Worm (Caenorhabditis elegans) whole organism, midembryonic: ENCODE results near the gene srab-1.

ENCODE experiments used
- flt-1 ChIP-seq: fragments of 200-800 bp; sonication (Bioruptor generic); IDR thresholded peaks from 2 replicates; pipeline ENCODE4 v1.3.6; 2022; ENCODE audit warnings: missing genetic modification characterization, missing compliant biosample characterization
- ref-1 ChIP-seq: fragments of 200-800 bp; sonication (Bioruptor generic); conservative IDR thresholded peaks from 2 replicates; pipeline ENCODE4 v1.3.6; 2022; ENCODE audit warnings: missing genetic modification reagents, missing genetic modification characterization, missing compliant biosample characterization
- tab-1 ChIP-seq: fragments of 200-800 bp; sonication (Bioruptor generic); IDR thresholded peaks from 2 replicates; pipeline ENCODE4 v1.3.6; 2022; ENCODE audit warnings: missing genetic modification characterization, missing compliant biosample characterization

DNA sequence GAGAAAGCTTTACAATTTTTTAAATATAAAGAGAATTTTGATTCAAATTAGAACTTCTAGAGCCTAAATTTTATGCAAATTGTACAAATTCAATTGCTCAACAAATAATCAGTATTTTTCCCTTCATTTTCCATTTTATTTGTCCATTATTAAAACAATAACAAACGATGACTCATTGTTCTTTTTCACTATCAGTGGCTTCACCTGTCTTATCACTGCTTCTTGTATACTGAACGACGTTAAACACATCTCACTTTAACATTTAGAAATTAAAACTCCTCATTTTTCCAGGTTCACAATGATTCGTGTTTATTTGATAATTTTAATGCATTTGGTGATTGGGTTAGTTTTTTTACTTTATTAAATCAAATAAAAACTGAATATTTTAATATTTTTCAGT, 17.8 kb upstream of the srab-1 start, which contains the start of gene sid-1:
- no peak for TF ChIP-seq flt-1 (GFP tag; lab: Robert Waterston, UW)
- TF ChIP-seq ref-1 = no peak
- TF ChIP-seq tab-1 (GFP tag; lab: Robert Waterston, UW) = no peak
